Worm (Caenorhabditis elegans) whole organism, L2 larva: ENCODE results near the gene fbxb-79.

Experiments
- C34F6.9 ChIP-seq: fragments of 150-350 bp; optimal IDR thresholded peaks from 2 replicates; lab custom pipeline; 2014; ENCODE audit warnings: missing biosample characterization, missing genetic modification characterization
- F13H6.1 ChIP-seq: sonication (generic microtip); optimal IDR thresholded peaks from 2 replicates; lab custom pipeline; 2016; ENCODE audit warnings: missing genetic modification characterization, missing compliant biosample characterization
- Y55F3AM.14 ChIP-seq: fragments of 200-800 bp; sonication (Bioruptor generic); optimal IDR thresholded peaks from 2 replicates; lab custom pipeline; 2018; ENCODE audit warnings: mild to moderate bottlenecking, missing genetic modification characterization, missing compliant biosample characterization
- ZK546.5 ChIP-seq: sonication (generic microtip); optimal IDR thresholded peaks from 2 replicates; lab custom pipeline; 2017; ENCODE audit warnings: missing biosample characterization, missing genetic modification characterization
- ama-1 ChIP-seq: fragments of 150-350 bp; optimal IDR thresholded peaks from 2 replicates; lab custom pipeline; 2018; ENCODE audit warnings: inconsistent platforms
- blmp-1 ChIP-seq: sonication (generic microtip); optimal IDR thresholded peaks from 2 replicates; lab custom pipeline; 2017; ENCODE audit warnings: missing genetic modification characterization, mild to moderate bottlenecking, missing compliant biosample characterization, antibody characterized with exemption, moderate library complexity; ENCODE audit not compliant: insufficient read depth
- ceh-16 ChIP-seq: fragments of 150-350 bp; optimal IDR thresholded peaks from 2 replicates; lab custom pipeline; 2014; ENCODE audit warnings: missing biosample characterization, missing genetic modification characterization
- ceh-82 ChIP-seq: fragments of 150-350 bp; optimal IDR thresholded peaks from 2 replicates; lab custom pipeline; 2014; ENCODE audit warnings: missing biosample characterization, missing genetic modification characterization
- crh-2 ChIP-seq: sonication (generic microtip); optimal IDR thresholded peaks from 2 replicates; lab custom pipeline; 2017; ENCODE audit warnings: missing biosample characterization, missing genetic modification characterization
- dmd-4 ChIP-seq: sonication (generic microtip); optimal IDR thresholded peaks from 2 replicates; lab custom pipeline; 2017; ENCODE audit warnings: missing biosample characterization, missing genetic modification characterization
- egl-27 ChIP-seq: sonication (generic microtip); optimal IDR thresholded peaks from 3 replicates; lab custom pipeline; 2017; ENCODE audit warnings: missing biosample characterization, missing genetic modification reagents, missing genetic modification characterization
- elt-1 ChIP-seq: fragments of 150-350 bp; optimal IDR thresholded peaks from 2 replicates; lab custom pipeline; 2014; ENCODE audit warnings: missing biosample characterization, missing genetic modification characterization
- fos-1 ChIP-seq: fragments of 150-350 bp; optimal IDR thresholded peaks from 2 replicates; lab custom pipeline; 2014; ENCODE audit warnings: missing biosample characterization, missing genetic modification characterization
- gmeb-1 ChIP-seq: fragments of 150-350 bp; optimal IDR thresholded peaks from 2 replicates; lab custom pipeline; 2014; ENCODE audit warnings: missing biosample characterization, missing genetic modification characterization
- lin-13 ChIP-seq: fragments of 150-350 bp; optimal IDR thresholded peaks from 2 replicates; lab custom pipeline; 2014; ENCODE audit warnings: missing biosample characterization, missing genetic modification reagents, missing genetic modification characterization
- lsy-2 ChIP-seq, 2 experiments: fragments of 150-350 bp in 1 of 2; sonication (generic microtip) in 1 of 2; optimal IDR thresholded peaks; 2 replicates each; lab custom pipeline; 2014 to 2017; ENCODE audit warnings: missing biosample characterization in 2 of 2, missing genetic modification characterization in 2 of 2
- mdl-1 ChIP-seq, 2 experiments: fragments of 150-350 bp in 1 of 2; sonication (generic microtip) in 1 of 2; optimal IDR thresholded peaks; 2 replicates each; lab custom pipeline; 2017; ENCODE audit warnings: missing biosample characterization in 2 of 2, missing genetic modification characterization in 2 of 2
- nhr-10 ChIP-seq: sonication (generic microtip); optimal IDR thresholded peaks from 2 replicates; lab custom pipeline; 2017; ENCODE audit warnings: missing biosample characterization, missing genetic modification characterization
- nhr-11 ChIP-seq: fragments of 150-350 bp; optimal IDR thresholded peaks from 2 replicates; lab custom pipeline; 2014; ENCODE audit warnings: missing biosample characterization, missing genetic modification characterization
- nhr-12 ChIP-seq: fragments of 150-350 bp; optimal IDR thresholded peaks from 2 replicates; lab custom pipeline; 2014; ENCODE audit warnings: missing biosample characterization, missing genetic modification characterization
- nhr-129 ChIP-seq: fragments of 150-350 bp; optimal IDR thresholded peaks from 2 replicates; lab custom pipeline; 2014; ENCODE audit warnings: missing biosample characterization, missing genetic modification characterization
- nhr-21 ChIP-seq: fragments of 150-350 bp; optimal IDR thresholded peaks from 2 replicates; lab custom pipeline; 2014; ENCODE audit warnings: missing biosample characterization, missing genetic modification characterization
- nhr-23 ChIP-seq: fragments of 150-350 bp; optimal IDR thresholded peaks from 2 replicates; lab custom pipeline; 2014; ENCODE audit warnings: missing biosample characterization, missing genetic modification reagents, missing genetic modification characterization
- nhr-237 ChIP-seq: fragments of 150-350 bp; optimal IDR thresholded peaks from 2 replicates; lab custom pipeline; 2014; ENCODE audit warnings: missing biosample characterization, missing genetic modification characterization
- nhr-25 ChIP-seq: fragments of 150-350 bp; sonication (generic microtip); optimal IDR thresholded peaks from 3 replicates; lab custom pipeline; 2014; ENCODE audit warnings: missing biosample characterization, missing genetic modification characterization
- nhr-6 ChIP-seq: fragments of 150-350 bp; optimal IDR thresholded peaks from 2 replicates; lab custom pipeline; 2014; ENCODE audit warnings: missing biosample characterization, missing genetic modification characterization
- nhr-77 ChIP-seq: fragments of 150-350 bp; optimal IDR thresholded peaks from 2 replicates; lab custom pipeline; 2014; ENCODE audit warnings: missing biosample characterization, missing genetic modification characterization
- peb-1 ChIP-seq: fragments of 150-350 bp; optimal IDR thresholded peaks from 2 replicates; lab custom pipeline; 2014; ENCODE audit warnings: missing biosample characterization, missing genetic modification characterization
- sem-4 ChIP-seq: fragments of 150-350 bp; optimal IDR thresholded peaks from 2 replicates; lab custom pipeline; 2014; ENCODE audit warnings: missing biosample characterization, missing genetic modification reagents, missing genetic modification characterization
- sma-3 ChIP-seq: sonication (generic microtip); optimal IDR thresholded peaks from 2 replicates; lab custom pipeline; 2016; ENCODE audit warnings: missing genetic modification reagents, missing genetic modification characterization, missing compliant biosample characterization
- sma-9 ChIP-seq, 2 experiments: fragments of 150-350 bp in 1 of 2; sonication (generic microtip) in 1 of 2; optimal IDR thresholded peaks; 2 replicates each; lab custom pipeline; 2014 to 2016; ENCODE audit warnings: missing genetic modification characterization in 2 of 2, mild to moderate bottlenecking in 1 of 2, missing biosample characterization in 1 of 2, missing compliant biosample characterization in 1 of 2, missing genetic modification reagents in 1 of 2, moderate library complexity in 1 of 2
- unc-55 ChIP-seq: fragments of 150-350 bp; sonication (generic microtip); optimal IDR thresholded peaks from 3 replicates; lab custom pipeline; 2014; ENCODE audit warnings: missing biosample characterization, missing genetic modification reagents, missing genetic modification characterization
- unc-62 ChIP-seq: fragments of 150-350 bp; optimal IDR thresholded peaks from 2 replicates; lab custom pipeline; 2014; ENCODE audit warnings: missing biosample characterization, missing genetic modification reagents, missing genetic modification characterization
- zag-1 ChIP-seq: fragments of 150-350 bp; optimal IDR thresholded peaks from 2 replicates; lab custom pipeline; 2014; ENCODE audit warnings: missing biosample characterization, missing genetic modification characterization
- ztf-11 ChIP-seq: sonication (generic microtip); optimal IDR thresholded peaks from 2 replicates; lab custom pipeline; 2017; ENCODE audit warnings: missing biosample characterization, missing genetic modification characterization
- ztf-4 ChIP-seq: fragments of 150-350 bp; optimal IDR thresholded peaks from 2 replicates; lab custom pipeline; 2014; ENCODE audit warnings: missing biosample characterization, missing genetic modification characterization

fbxb-79 gene

DNA sequence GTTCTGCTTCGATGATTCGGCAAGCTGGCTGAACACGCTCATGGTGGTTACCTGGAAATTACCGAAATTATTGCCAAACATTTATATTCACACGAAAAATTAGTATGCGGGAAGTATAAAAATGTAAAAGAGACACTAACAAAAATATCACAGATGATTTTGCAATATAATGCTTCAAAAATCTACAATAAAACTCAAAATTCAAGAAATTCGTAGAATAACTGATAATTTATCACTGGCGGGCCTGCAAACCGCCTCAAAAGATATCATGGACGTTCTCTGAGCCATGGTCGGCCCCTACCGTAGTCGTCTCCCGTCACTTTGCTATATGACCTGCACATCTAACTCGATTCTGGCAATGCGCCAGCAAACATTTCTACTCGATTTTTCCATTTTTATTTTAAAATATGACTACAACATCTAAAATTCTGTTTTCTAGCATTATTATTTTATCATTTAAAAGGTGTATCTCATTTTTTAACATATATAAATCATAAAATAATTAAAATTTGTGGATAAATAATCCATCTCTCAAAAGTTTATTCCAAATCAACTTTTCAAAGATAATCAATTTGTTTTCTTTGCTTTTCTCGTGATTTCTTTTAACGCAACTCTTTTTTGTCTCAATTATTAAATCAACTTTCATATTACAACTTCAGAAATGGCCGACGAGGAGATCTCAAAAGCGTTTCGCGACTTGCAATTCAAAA is 39.7 kb downstream of the fbxb-79 start, which contains the start of the genes F01G4.6 and pfd-1 (continued):
- peak; percentile 49 for TF ChIP-seq nhr-237 (tag; lab: Kevin White, UChicago)
- no peak for TF ChIP-seq ztf-11 (tag; lab: Kevin White, UChicago)
- no peak for TF ChIP-seq elt-1 (tag; lab: Kevin White, UChicago)
- TF ChIP-seq F13H6.1 = peak; percentile 91
- peak; percentile 76 for TF ChIP-seq blmp-1 (tag; lab: Kevin White, UChicago)
- no peak for TF ChIP-seq nhr-77

DNA sequence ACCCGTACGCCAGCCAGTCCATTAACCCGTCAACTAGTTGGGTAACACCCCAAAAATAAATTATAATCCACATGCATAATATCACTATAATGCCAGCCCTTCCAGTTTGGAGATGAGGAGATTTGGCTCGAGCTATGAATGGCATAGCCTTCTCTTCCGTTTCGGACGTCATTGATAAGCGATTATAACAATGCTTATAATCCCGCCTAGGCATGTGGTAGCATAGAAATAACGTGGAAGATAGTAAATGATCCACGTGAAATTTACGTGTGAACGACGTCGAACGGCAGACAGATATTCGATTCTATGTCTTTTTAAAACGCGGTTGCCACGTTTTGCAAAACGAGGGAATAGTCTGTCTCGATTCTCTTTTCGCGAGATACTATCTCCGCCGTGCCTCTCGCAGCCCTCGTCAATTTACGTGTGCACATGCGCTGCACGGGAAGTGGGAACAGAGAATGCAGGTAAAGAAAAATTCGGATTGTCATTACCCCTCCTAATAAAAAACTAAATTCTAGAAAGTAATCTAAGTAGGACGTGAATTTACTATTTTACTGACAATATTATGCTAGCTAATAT is 40.4 kb downstream of the fbxb-79 start:
- TF ChIP-seq nhr-25 (tag; lab: Kevin White, UChicago) (no peak), nhr-129 (peak; percentile 42), gmeb-1 (tag; lab: Kevin White, UChicago) (peak; percentile 20), nhr-21 (tag; lab: Kevin White, UChicago) (no peak), C34F6.9 (peak; percentile 13), crh-2 (tag; lab: Kevin White, UChicago) (peak; percentile 52), nhr-6 (tag; lab: Kevin White, UChicago) (no peak), ceh-16 (tag; lab: Kevin White, UChicago) (no peak), dmd-4 (no peak)

DNA sequence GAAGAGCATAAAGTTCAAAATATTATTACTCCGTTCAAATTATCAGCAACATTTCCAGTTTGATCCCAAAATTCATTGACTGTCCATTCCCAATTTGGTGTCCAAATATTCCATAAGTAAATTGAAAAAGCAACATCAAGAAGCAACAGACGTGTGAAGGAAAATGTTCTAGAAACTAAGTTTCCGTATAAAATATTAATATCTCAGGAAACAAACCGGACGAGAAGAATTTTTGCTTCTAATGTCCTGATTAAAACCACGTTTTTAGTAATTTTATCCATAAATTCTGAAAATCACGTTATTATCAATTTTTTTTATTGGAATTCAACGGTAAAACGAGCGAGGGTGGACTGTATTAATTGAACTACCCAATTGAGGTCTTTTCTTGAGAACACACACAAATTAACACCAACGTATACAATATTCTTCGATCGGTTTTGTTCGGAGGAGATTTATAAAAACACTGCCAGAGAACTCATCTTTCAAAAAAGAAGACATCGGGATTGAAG is 42.3 kb downstream of the fbxb-79 start, which contains the start of gene pigq-1:
Gene pigq-1, minus strand, starts transcription at position 286 of the 509 bp plus-strand sequence.
- TF ChIP-seq sma-3 (GFP tag; lab: Kevin White, UChicago) (peak; percentile 46), ztf-4 (tag; lab: Kevin White, UChicago) (peak; percentile 23), fos-1 (no peak), lin-13 (GFP tag; lab: Kevin White, UChicago) (peak; percentile 45), ceh-16 (tag; lab: Kevin White, UChicago) (no peak), zag-1 (no peak), Y55F3AM.14 (GFP tag; lab: Kevin White, UChicago) (peak; percentile 40), crh-2 (tag; lab: Kevin White, UChicago) (peak; percentile 57), ama-1 (lab: Kevin White, UChicago) (peak; percentile 14), ZK546.5 (tag; lab: Kevin White, UChicago) (peak; percentile 20), F13H6.1 (peak; percentile 5), nhr-21 (tag; lab: Kevin White, UChicago) (peak; percentile 55), egl-27 (tag; lab: Kevin White, UChicago) (no peak), nhr-25 (tag; lab: Kevin White, UChicago) (peak; percentile 46), sem-4 (tag; lab: Kevin White, UChicago) (peak; percentile 21), lsy-2 (tag; optimal IDR thresholded peaks at IDR 0.05; lab: Kevin White, UChicago) (peak in 1 of 2 experiments; percentile 64), unc-55 (GFP tag; lab: Kevin White, UChicago) (no peak)
- TF ChIP-seq, all 48 proteins: peak for 12

DNA sequence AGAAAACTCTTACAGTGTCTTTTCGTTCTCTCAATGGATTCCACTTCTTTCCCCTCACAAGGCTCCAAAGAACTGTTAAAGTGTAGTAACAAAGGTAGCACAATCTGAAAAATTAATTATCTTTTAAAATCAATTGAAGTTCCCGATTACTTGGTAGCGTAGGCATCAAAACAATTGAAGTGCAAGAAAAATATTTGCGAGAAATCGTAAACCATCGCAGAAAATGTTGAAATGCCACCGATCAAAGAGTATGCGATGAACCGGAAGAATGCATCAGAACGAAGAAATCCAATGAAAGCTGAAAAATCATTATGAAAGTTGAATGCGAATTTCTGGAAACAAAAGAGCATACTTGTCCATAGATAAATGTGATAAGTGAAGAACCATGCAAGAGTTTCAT is 42.8 kb downstream of the fbxb-79 start:
- TF ChIP-seq nhr-25 (tag; lab: Kevin White, UChicago) (no peak), nhr-23 (tag; lab: Kevin White, UChicago) (no peak), nhr-11 (tag; lab: Kevin White, UChicago) (no peak), ceh-82 (tag; lab: Kevin White, UChicago) (no peak), lin-13 (GFP tag; lab: Kevin White, UChicago) (no peak)

DNA sequence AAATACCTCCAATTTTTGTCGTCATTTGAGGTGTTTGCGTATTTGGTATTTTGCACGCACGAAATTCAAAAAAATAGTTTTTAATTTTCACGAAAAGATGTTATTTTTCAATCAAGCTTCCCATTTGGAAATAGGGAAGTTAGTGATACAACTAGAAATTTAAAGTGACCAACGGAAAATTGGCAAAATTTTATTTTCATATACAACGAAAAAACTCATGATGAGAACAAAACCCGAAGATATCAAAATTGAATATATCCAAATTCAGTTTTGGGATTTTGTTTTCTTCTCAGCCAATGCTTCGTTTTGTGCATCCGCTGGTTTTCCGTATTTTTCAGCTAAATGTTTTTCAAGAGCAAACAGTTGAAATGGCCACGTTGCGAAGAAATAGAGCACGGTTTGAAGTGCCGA is 43.4 kb downstream of the fbxb-79 start:
- TF ChIP-seq F13H6.1 (no peak), nhr-77 (no peak), mdl-1 (tag; optimal IDR thresholded peaks at IDR 0.05; lab: Kevin White, UChicago) (no peak), ama-1 (lab: Kevin White, UChicago) (no peak), ceh-82 (tag; lab: Kevin White, UChicago) (no peak), elt-1 (tag; lab: Kevin White, UChicago) (no peak), nhr-12 (no peak), crh-2 (tag; lab: Kevin White, UChicago) (no peak), peb-1 (tag; lab: Kevin White, UChicago) (no peak), zag-1 (no peak), nhr-25 (tag; lab: Kevin White, UChicago) (no peak), unc-62 (GFP tag; lab: Kevin White, UChicago) (no peak), sma-9 (GFP tag; optimal IDR thresholded peaks at IDR 0.05; lab: Kevin White, UChicago) (no peak), sma-9 (tag; optimal IDR thresholded peaks at IDR 0.05; lab: Kevin White, UChicago) (no peak), nhr-10 (tag; lab: Kevin White, UChicago) (no peak)
